Fruit fly (Drosophila melanogaster): ENCODE measurements around the gene CG34450.

The CG34450 gene

dm6 chrX:9345522-9345921, 15.2 kb upstream of the CG34450 start:
- TF ChIP-seq vri (GFP tag; optimal IDR thresholded peaks at IDR 0.05), result no peak
- no peak for TF ChIP-seq Lpt (GFP tag; optimal IDR thresholded peaks at IDR 0.05)
- no peak for TF ChIP-seq Hr4 (GFP tag; optimal IDR thresholded peaks at IDR 0.05)
- TF ChIP-seq CG34406 (GFP tag; optimal IDR thresholded peaks at IDR 0.05), result no peak
- no peak for TF ChIP-seq Hr38 (GFP tag; optimal IDR thresholded peaks at IDR 0.05)
- TF ChIP-seq Eip93F (GFP tag; optimal IDR thresholded peaks at IDR 0.05), result no peak
- TF ChIP-seq Sox15 (GFP tag; optimal IDR thresholded peaks at IDR 0.05), result no peak
- no peak for TF ChIP-seq CG8319 (GFP tag; optimal IDR thresholded peaks at IDR 0.05)
- no peak for TF ChIP-seq fd59A (GFP tag; optimal IDR thresholded peaks at IDR 0.05)
- no peak for TF ChIP-seq CG6808 (GFP tag; optimal IDR thresholded peaks at IDR 0.05)
- TF ChIP-seq CG11902 (GFP tag; optimal IDR thresholded peaks at IDR 0.05), result no peak
- TF ChIP-seq Met (GFP tag; optimal IDR thresholded peaks at IDR 0.05), result no peak
- TF ChIP-seq Ets21C (GFP tag; optimal IDR thresholded peaks at IDR 0.05), result no peak
- TF ChIP-seq CG6792 (GFP tag; optimal IDR thresholded peaks at IDR 0.05), result no peak
- no peak for TF ChIP-seq Blimp-1 (GFP tag; optimal IDR thresholded peaks at IDR 0.05)
- TF ChIP-seq CG4318 (GFP tag; optimal IDR thresholded peaks at IDR 0.05), result no peak
- no peak for TF ChIP-seq Eip78C (GFP tag)

dm6 chrX:9344482-9345106, 14.3 kb upstream of the CG34450 start:
- peak; percentile 75 for TF ChIP-seq CG10669 (GFP tag; optimal IDR thresholded peaks at IDR 0.05)
- peak; percentile 67 for TF ChIP-seq acj6 (GFP tag; optimal IDR thresholded peaks at IDR 0.05)
- peak; percentile 56; the same call in 2 of the 3 replicates for TF ChIP-seq CG8119 (GFP tag; IDR thresholded peaks at IDR 0.05)
- peak; percentile 45 for TF ChIP-seq Blimp-1 (GFP tag; optimal IDR thresholded peaks at IDR 0.05)
- peak; percentile 63 for TF ChIP-seq CG8632 (GFP tag; optimal IDR thresholded peaks at IDR 0.05)
- TF ChIP-seq CG11294 (GFP tag; IDR thresholded peaks at IDR 0.05), result no peak; the same call in 1 of the 2 replicates
- no peak for TF ChIP-seq CG9139 (GFP tag; optimal IDR thresholded peaks at IDR 0.05)
- TF ChIP-seq Gug (GFP tag; IDR thresholded peaks at IDR 0.05), result peak; percentile 22; the same call in 1 of the 2 replicates
- peak; percentile 71 for TF ChIP-seq CG34406 (GFP tag; optimal IDR thresholded peaks at IDR 0.05)
- peak; percentile 75 for TF ChIP-seq CG31627 (GFP tag; optimal IDR thresholded peaks at IDR 0.05)
- TF ChIP-seq CG10631 (GFP tag; optimal IDR thresholded peaks at IDR 0.05), result peak; percentile 58
- TF ChIP-seq achi (GFP tag; optimal IDR thresholded peaks at IDR 0.05), result peak; percentile 68
- TF ChIP-seq CG4318 (GFP tag; optimal IDR thresholded peaks at IDR 0.05), result peak; percentile 41
- peak in 1 of 2 experiments; percentile 80 for TF ChIP-seq salr (GFP tag; optimal IDR thresholded peaks at IDR 0.05)
- peak; percentile 46; the same call in 1 of the 2 replicates for TF ChIP-seq CG15336 (GFP tag; IDR thresholded peaks at IDR 0.05)
- TF ChIP-seq Ets21C (GFP tag; optimal IDR thresholded peaks at IDR 0.05), result peak; percentile 54
- peak; percentile 44 for TF ChIP-seq spab (GFP tag; optimal IDR thresholded peaks at IDR 0.05)
- peak; percentile 61 for TF ChIP-seq CG8319 (GFP tag; optimal IDR thresholded peaks at IDR 0.05)
- peak; percentile 72 for TF ChIP-seq Sox15 (GFP tag; optimal IDR thresholded peaks at IDR 0.05)
- TF ChIP-seq CG7368 (GFP tag; optimal IDR thresholded peaks at IDR 0.05), result peak; percentile 53
- TF ChIP-seq dac (GFP tag; optimal IDR thresholded peaks at IDR 0.05), result no peak
- TF ChIP-seq net (GFP tag; optimal IDR thresholded peaks at IDR 0.05), result peak; percentile 77
- TF ChIP-seq vri (GFP tag; optimal IDR thresholded peaks at IDR 0.05), result peak; percentile 72
- TF ChIP-seq Met (GFP tag; optimal IDR thresholded peaks at IDR 0.05), result peak; percentile 75
- TF ChIP-seq CG11902 (GFP tag; optimal IDR thresholded peaks at IDR 0.05), result peak; percentile 68
- TF ChIP-seq Lpt (GFP tag; optimal IDR thresholded peaks at IDR 0.05), result peak; percentile 62
- no peak for TF ChIP-seq Hr38 (GFP tag; optimal IDR thresholded peaks at IDR 0.05)
- TF ChIP-seq CG1621 (tag; optimal IDR thresholded peaks at IDR 0.05), result peak; percentile 45
- peak; percentile 67 for TF ChIP-seq CG11762 (GFP tag; optimal IDR thresholded peaks at IDR 0.05; ENCODE audit: insufficient read depth)
- TF ChIP-seq topi (GFP tag; optimal IDR thresholded peaks at IDR 0.05), result peak; percentile 82
- TF ChIP-seq Eip78C (GFP tag), result peak; percentile 91
- TF ChIP-seq esn (GFP tag; optimal IDR thresholded peaks at IDR 0.05), result peak; percentile 71
- peak; percentile 59 for TF ChIP-seq Sox14 (GFP tag; optimal IDR thresholded peaks at IDR 0.05)
- TF ChIP-seq svp (GFP tag), result peak; percentile 90
- peak; percentile 76 for TF ChIP-seq cyc (GFP tag; optimal IDR thresholded peaks at IDR 0.05)
- TF ChIP-seq ss (GFP tag; optimal IDR thresholded peaks at IDR 0.05), result peak; percentile 34 to 46
- TF ChIP-seq Eip75B (GFP tag; optimal IDR thresholded peaks at IDR 0.05), result peak; percentile 63
- TF ChIP-seq CG6808 (GFP tag; optimal IDR thresholded peaks at IDR 0.05), result peak; percentile 60
- TF ChIP-seq CG16779 (tag; optimal IDR thresholded peaks at IDR 0.05), result no peak
- peak; percentile 61 for TF ChIP-seq fd59A (GFP tag; optimal IDR thresholded peaks at IDR 0.05)
- peak; percentile 78 for TF ChIP-seq Hr39 (GFP tag; optimal IDR thresholded peaks at IDR 0.05)
- TF ChIP-seq Sox102F (GFP tag; optimal IDR thresholded peaks at IDR 0.05), result peak; percentile 57
- TF ChIP-seq dsx (GFP tag; optimal IDR thresholded peaks at IDR 0.05; ENCODE audit: poor library complexity, severe bottlenecking), result peak; percentile 51

All from whole organism, prepupa.